Worm (Caenorhabditis elegans): ENCODE data around the gene twk-36.

- TF ChIP-seq fkh-6 (tag; optimal IDR thresholded peaks at IDR 0.05) (no peak), ceh-14 (tag; optimal IDR thresholded peaks at IDR 0.05) (no peak), tbx-2 (tag; optimal IDR thresholded peaks at IDR 0.05) (no peak), unc-86 (tag; optimal IDR thresholded peaks at IDR 0.05) (no peak), nfya-1 (tag; optimal IDR thresholded peaks at IDR 0.05) (no peak), ama-1 (optimal IDR thresholded peaks at IDR 0.05) (no peak), unc-42 (tag; optimal IDR thresholded peaks at IDR 0.05) (no peak), odd-2 (tag; optimal IDR thresholded peaks at IDR 0.05) (no peak), F13H6.1 (tag; optimal IDR thresholded peaks at IDR 0.05) (no peak), fkh-10 (GFP tag; optimal IDR thresholded peaks at IDR 0.05) (no peak), hlh-6 (tag; optimal IDR thresholded peaks at IDR 0.05) (no peak), pros-1 (tag; optimal IDR thresholded peaks at IDR 0.05) (no peak)
Observed at ce11 chrV:17722553-17722952, 24.3 kb downstream of the twk-36 start.

Data from whole organism, late embryonic.